Worm (Caenorhabditis elegans) whole organism, midembryonic: Measurements from ENCODE around the gene F40A3.3.

ENCODE experiments used
- T22C8.4 ChIP-seq: fragments of 200-800 bp; sonication (Bioruptor generic); IDR thresholded peaks from 2 replicates; pipeline ENCODE4 v1.3.6; 2022; ENCODE audit warnings: missing genetic modification characterization, missing compliant biosample characterization
- cog-1 ChIP-seq: sonication (generic microtip); optimal IDR thresholded peaks from 2 replicates; lab custom pipeline; 2016; ENCODE audit warnings: missing genetic modification characterization, missing compliant biosample characterization
- flt-1 ChIP-seq: fragments of 200-800 bp; sonication (Bioruptor generic); IDR thresholded peaks from 2 replicates; pipeline ENCODE4 v1.3.6; 2022; ENCODE audit warnings: missing genetic modification characterization, missing compliant biosample characterization
- klf-2 ChIP-seq: fragments of 200-800 bp; sonication (Bioruptor generic); conservative IDR thresholded peaks from 2 replicates; pipeline ENCODE4 v1.3.6; 2022; ENCODE audit warnings: missing genetic modification reagents, missing genetic modification characterization, missing compliant biosample characterization
- med-1 ChIP-seq: sonication (generic microtip); optimal IDR thresholded peaks from 2 replicates; lab custom pipeline; 2017; ENCODE audit warnings: missing genetic modification characterization, mild to moderate bottlenecking, missing compliant biosample characterization, antibody characterized with exemption, missing genetic modification reagents; ENCODE audit not compliant: insufficient read depth
- ref-1 ChIP-seq: fragments of 200-800 bp; sonication (Bioruptor generic); conservative IDR thresholded peaks from 2 replicates; pipeline ENCODE4 v1.3.6; 2022; ENCODE audit warnings: missing genetic modification reagents, missing genetic modification characterization, missing compliant biosample characterization
- tab-1 ChIP-seq: fragments of 200-800 bp; sonication (Bioruptor generic); IDR thresholded peaks from 2 replicates; pipeline ENCODE4 v1.3.6; 2022; ENCODE audit warnings: missing genetic modification characterization, missing compliant biosample characterization
- ztf-29 ChIP-seq: fragments of 200-800 bp; sonication (Bioruptor generic); IDR thresholded peaks from 2 replicates; pipeline ENCODE4 v1.3.6; 2022; ENCODE audit warnings: missing genetic modification reagents, missing genetic modification characterization, missing compliant biosample characterization

ce11 chrV:7854603-7855002 lies 22.6 kb upstream of the F40A3.3 start, which contains the start of the genes C37C3.9 and C37C3.18:
- TF ChIP-seq flt-1 (GFP tag; lab: Robert Waterston, UW): 0 out of 2 replicates have a peak, but pooled peaks have one; percentile 49
- no peak for TF ChIP-seq T22C8.4 (GFP tag; lab: Robert Waterston, UW)
- no peak for TF ChIP-seq med-1
- TF ChIP-seq ztf-29 (GFP tag; lab: Robert Waterston, UW): no peak
- TF ChIP-seq ref-1: no peak
- no peak for TF ChIP-seq klf-2 (GFP tag; lab: Robert Waterston, UW)
- TF ChIP-seq cog-1 (tag; lab: Kevin White, UChicago): peak; percentile 30
- 0 out of 2 replicates have a peak, but pooled peaks have one; percentile 42 for TF ChIP-seq tab-1 (GFP tag; lab: Robert Waterston, UW)
